Worm (Caenorhabditis elegans) whole organism, late embryonic: ENCODE measurements around the gene F46F2.3.

Source experiments
- K09A11.1 ChIP-seq: sonication (generic microtip); optimal IDR thresholded peaks from 2 replicates; lab custom pipeline; 2017; ENCODE audit warnings: antibody characterized with exemption, mild to moderate bottlenecking, missing genetic modification characterization, missing compliant biosample characterization; ENCODE audit not compliant: insufficient read depth
- ets-4 ChIP-seq: sonication (generic microtip); optimal IDR thresholded peaks from 2 replicates; lab custom pipeline; 2016; ENCODE audit warnings: missing genetic modification characterization, missing compliant biosample characterization
- pha-4 ChIP-seq: fragments of 150-350 bp; optimal IDR thresholded peaks from 2 replicates; lab custom pipeline; 2018; ENCODE audit warnings: missing biosample characterization, missing genetic modification reagents, missing genetic modification characterization

DNA sequence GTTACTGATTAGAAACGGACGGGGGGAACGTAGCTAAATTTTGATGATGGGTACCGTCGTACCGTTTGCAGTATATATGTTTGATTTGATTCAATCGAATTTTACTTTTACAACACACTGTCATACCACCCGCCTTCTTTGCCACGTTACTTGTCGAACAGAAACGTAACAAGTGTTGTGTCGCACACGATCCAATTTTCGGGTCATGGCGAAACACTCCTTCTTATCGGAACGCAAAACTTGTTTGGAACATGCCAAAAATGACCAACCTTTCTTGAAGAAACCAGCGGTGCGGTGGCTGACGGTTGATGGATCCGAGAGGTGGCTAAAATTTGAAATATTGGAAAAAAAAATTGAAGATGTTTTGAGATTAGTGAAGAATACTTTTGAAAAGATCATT, 20.2 kb upstream of the F46F2.3 start:
- no peak for TF ChIP-seq pha-4 (tag; lab: Kevin White, UChicago)
- no peak for TF ChIP-seq ets-4 (tag; lab: Kevin White, UChicago)
- no peak for TF ChIP-seq K09A11.1 (tag; lab: Kevin White, UChicago)
